Worm (Caenorhabditis elegans) whole organism, L1 larva: Measurements from ENCODE around the gene fipr-20.

ENCODE experiments used
- aly-2 ChIP-seq: fragments of 150-350 bp; optimal IDR thresholded peaks from 2 replicates; lab custom pipeline; 2014; ENCODE audit warnings: missing biosample characterization, missing genetic modification characterization
- ceh-82 ChIP-seq, 3 experiments: fragments of 150-350 bp in 1 of 3; sonication (generic microtip) in 2 of 3; optimal IDR thresholded peaks; 2 replicates each; lab custom pipeline; 2014 to 2017; ENCODE audit warnings: missing biosample characterization in 3 of 3, missing genetic modification characterization in 3 of 3
- grh-1 ChIP-seq: fragments of 200-800 bp; sonication (Bioruptor generic); IDR thresholded peaks from 2 replicates; pipeline ENCODE4 v1.3.6; 2022; ENCODE audit warnings: missing genetic modification reagents, missing genetic modification characterization, missing compliant biosample characterization
- lin-35 ChIP-seq, 2 experiments: fragments of 150-350 bp; optimal IDR thresholded peaks; 2 replicates each; lab custom pipeline; 2014; ENCODE audit warnings: missing biosample characterization in 2 of 2, missing genetic modification characterization in 2 of 2, missing genetic modification reagents in 2 of 2
- unc-86 ChIP-seq: sonication (generic microtip); optimal IDR thresholded peaks from 2 replicates; lab custom pipeline; 2016; ENCODE audit warnings: missing genetic modification characterization, missing compliant biosample characterization
- ztf-11 ChIP-seq, 2 experiments: sonication (generic microtip); optimal IDR thresholded peaks; 2 replicates each; lab custom pipeline; 2016 to 2017; ENCODE audit warnings: missing genetic modification characterization in 2 of 2, missing biosample characterization in 1 of 2, missing compliant biosample characterization in 1 of 2

DNA sequence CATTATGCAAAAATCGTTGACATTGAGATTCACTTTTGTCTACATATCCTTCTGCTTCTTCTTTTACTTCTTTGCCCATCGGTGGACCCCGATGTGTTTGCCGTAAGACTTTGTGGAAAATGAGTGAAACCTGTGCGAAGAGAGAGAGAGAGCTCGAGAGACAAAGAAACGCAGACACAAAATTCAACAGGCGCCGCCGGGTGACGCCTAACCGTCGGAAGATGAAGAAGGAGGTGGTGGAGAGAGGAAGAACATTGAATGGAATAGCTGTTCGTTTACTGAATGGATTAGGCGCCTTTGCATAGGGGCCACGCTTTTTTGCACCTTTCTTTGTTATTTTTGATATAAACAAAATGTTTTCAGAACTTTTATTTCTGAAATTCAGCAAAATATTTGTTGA is 44.8 kb upstream of the fipr-20 start:
- no peak for TF ChIP-seq grh-1 (GFP tag; lab: Robert Waterston, UW)
- no peak for TF ChIP-seq ztf-11 (tag; optimal IDR thresholded peaks at IDR 0.05; lab: Kevin White, UChicago)
- no peak for TF ChIP-seq unc-86
- TF ChIP-seq ceh-82 (tag; optimal IDR thresholded peaks at IDR 0.05; lab: Kevin White, UChicago), result no peak
- TF ChIP-seq lin-35 (GFP tag; optimal IDR thresholded peaks at IDR 0.05; lab: Kevin White, UChicago), result no peak
- no peak for TF ChIP-seq aly-2
